Worm (Caenorhabditis elegans): ENCODE data around the gene nucb-1.

DNA sequence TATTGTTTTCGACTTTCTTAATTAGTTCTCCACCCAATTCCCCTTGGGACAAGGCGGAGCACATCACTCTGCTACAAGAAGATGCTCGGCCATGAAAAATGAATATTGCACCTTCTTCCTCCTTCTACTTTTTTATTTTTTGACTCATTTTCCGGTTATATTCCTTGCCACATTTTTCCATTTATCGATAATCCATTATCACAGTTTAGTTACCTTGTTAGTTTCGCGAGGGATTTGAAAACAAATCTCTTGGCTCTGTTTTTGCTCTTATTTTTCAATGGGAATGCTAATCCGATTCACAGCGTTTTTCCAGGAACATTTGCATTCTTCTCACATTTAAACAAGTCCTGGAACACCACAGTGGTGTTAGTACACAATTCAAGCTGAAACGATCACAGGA is 30.5 kb upstream of the nucb-1 start, which contains the start of gene rnp-9:
- TF ChIP-seq pha-4 (tag; optimal IDR thresholded peaks at IDR 0.05) (no peak), ama-1 (optimal IDR thresholded peaks at IDR 0.05) (no peak), unc-55 (GFP tag; optimal IDR thresholded peaks at IDR 0.05) (no peak), nfya-1 (tag; optimal IDR thresholded peaks at IDR 0.05) (no peak), T23F11.4 (GFP tag; optimal IDR thresholded peaks at IDR 0.05) (no peak), unc-86 (tag; optimal IDR thresholded peaks at IDR 0.05) (no peak), fkh-10 (GFP tag; optimal IDR thresholded peaks at IDR 0.05) (no peak), nhr-11 (tag; optimal IDR thresholded peaks at IDR 0.05) (no peak), elt-2 (tag; optimal IDR thresholded peaks at IDR 0.05) (no peak), npax-4 (tag; optimal IDR thresholded peaks at IDR 0.05) (no peak), eyg-1 (tag; optimal IDR thresholded peaks at IDR 0.05) (no peak), dmd-4 (tag; optimal IDR thresholded peaks at IDR 0.05; ENCODE audit: borderline replicate concordance) (no peak), ceh-24 (tag; optimal IDR thresholded peaks at IDR 0.05) (no peak)

All from whole organism, late embryonic.